Worm (Caenorhabditis elegans): ENCODE results near the gene cog-1.

DNA sequence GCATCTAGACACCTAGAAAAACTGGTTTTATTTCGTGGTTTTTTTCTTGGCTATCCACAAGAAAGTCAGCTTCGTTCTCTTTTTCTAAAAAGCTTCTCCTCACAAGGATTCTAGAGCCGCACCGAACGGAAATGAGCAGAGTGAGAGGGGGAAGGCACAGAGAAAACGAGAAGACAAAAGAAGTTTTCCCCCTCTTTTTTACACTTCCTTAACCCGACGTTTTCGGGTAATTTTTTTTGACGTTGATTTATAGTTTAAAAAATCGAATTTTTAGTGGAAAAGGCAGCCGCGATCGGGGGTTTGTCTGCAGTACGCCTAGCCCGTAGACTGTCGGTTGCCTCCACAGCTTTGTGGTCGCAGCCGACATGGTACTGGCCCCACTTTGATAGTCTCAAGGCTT lies 44.3 kb downstream of the cog-1 start:
- no peak for TF ChIP-seq hmbx-1 (tag; optimal IDR thresholded peaks at IDR 0.05)
- no peak for TF ChIP-seq flt-1 (GFP tag; IDR thresholded peaks at IDR 0.05)
- no peak for TF ChIP-seq tra-4 (tag; optimal IDR thresholded peaks at IDR 0.05)
- no peak for TF ChIP-seq ceh-13 (GFP tag; optimal IDR thresholded peaks at IDR 0.05)
- TF ChIP-seq hnd-1 (tag; optimal IDR thresholded peaks at IDR 0.05), result no peak
- TF ChIP-seq F13C5.2 (tag; optimal IDR thresholded peaks at IDR 0.05), result no peak
- TF ChIP-seq tbx-11 (GFP tag; IDR thresholded peaks at IDR 0.05), result no peak
- no peak for TF ChIP-seq ama-1 (optimal IDR thresholded peaks at IDR 0.05)
- no peak for TF ChIP-seq B0310.2 (tag; optimal IDR thresholded peaks at IDR 0.05)
- TF ChIP-seq aly-1 (tag; optimal IDR thresholded peaks at IDR 0.05), result no peak
- no peak for TF ChIP-seq scrt-1 (GFP tag; IDR thresholded peaks at IDR 0.05)
- no peak for TF ChIP-seq hmg-4 (GFP tag; optimal IDR thresholded peaks at IDR 0.05)
- TF ChIP-seq tbx-37 (GFP tag; conservative IDR thresholded peaks at IDR 0.05), result no peak
- no peak for TF ChIP-seq ets-7 (tag; optimal IDR thresholded peaks at IDR 0.05)
